Worm (Caenorhabditis elegans): Measurements from ENCODE around the gene pqn-91.

The pqn-91 gene

ce11 chrIV:15291607-15292006 lies at the start of gene pqn-91:
TSS of gene pqn-91 (plus strand) at chrIV:15291907.
- TF ChIP-seq scrt-1 (GFP tag; IDR thresholded peaks at IDR 0.05) (no peak), flt-1 (GFP tag; IDR thresholded peaks at IDR 0.05) (no peak), tra-4 (tag; optimal IDR thresholded peaks at IDR 0.05) (no peak), tbx-37 (GFP tag; conservative IDR thresholded peaks at IDR 0.05) (no peak), ama-1 (optimal IDR thresholded peaks at IDR 0.05) (no peak), ceh-13 (GFP tag; optimal IDR thresholded peaks at IDR 0.05) (no peak), ets-7 (tag; optimal IDR thresholded peaks at IDR 0.05) (no peak), ceh-36 (tag; optimal IDR thresholded peaks at IDR 0.05) (no peak), B0310.2 (tag; optimal IDR thresholded peaks at IDR 0.05) (no peak), hmg-4 (GFP tag; optimal IDR thresholded peaks at IDR 0.05) (no peak), F13C5.2 (tag; optimal IDR thresholded peaks at IDR 0.05) (no peak), hmbx-1 (tag; optimal IDR thresholded peaks at IDR 0.05) (no peak), hnd-1 (tag; optimal IDR thresholded peaks at IDR 0.05) (no peak), tbx-11 (GFP tag; IDR thresholded peaks at IDR 0.05) (no peak), aly-1 (tag; optimal IDR thresholded peaks at IDR 0.05) (no peak), sea-1 (GFP tag; conservative IDR thresholded peaks at IDR 0.05) (no peak), pes-1 (GFP tag; IDR thresholded peaks at IDR 0.05) (no peak)

ce11 chrIV:15245655-15246054 lies 46.1 kb upstream of the pqn-91 start, which contains the start of gene Y73F8A.36:
TSS of gene Y73F8A.36 (plus strand) at chrIV:15245955.
- no peak for TF ChIP-seq B0310.2 (tag; optimal IDR thresholded peaks at IDR 0.05)
- TF ChIP-seq aly-1 (tag; optimal IDR thresholded peaks at IDR 0.05), result no peak
- TF ChIP-seq hnd-1 (tag; optimal IDR thresholded peaks at IDR 0.05), result no peak
- no peak for TF ChIP-seq tra-4 (tag; optimal IDR thresholded peaks at IDR 0.05)
- no peak for TF ChIP-seq sea-1 (GFP tag; conservative IDR thresholded peaks at IDR 0.05)
- TF ChIP-seq tbx-11 (GFP tag; IDR thresholded peaks at IDR 0.05), result no peak
- no peak for TF ChIP-seq hmg-4 (GFP tag; optimal IDR thresholded peaks at IDR 0.05)
- TF ChIP-seq hmbx-1 (tag; optimal IDR thresholded peaks at IDR 0.05), result no peak
- TF ChIP-seq scrt-1 (GFP tag; IDR thresholded peaks at IDR 0.05), result no peak
- no peak for TF ChIP-seq ceh-36 (tag; optimal IDR thresholded peaks at IDR 0.05)
- TF ChIP-seq F13C5.2 (tag; optimal IDR thresholded peaks at IDR 0.05), result no peak
- no peak for TF ChIP-seq ama-1 (optimal IDR thresholded peaks at IDR 0.05)
- TF ChIP-seq pes-1 (GFP tag; IDR thresholded peaks at IDR 0.05), result no peak
- TF ChIP-seq tbx-37 (GFP tag; conservative IDR thresholded peaks at IDR 0.05), result no peak
- TF ChIP-seq flt-1 (GFP tag; IDR thresholded peaks at IDR 0.05), result no peak
- TF ChIP-seq ets-7 (tag; optimal IDR thresholded peaks at IDR 0.05), result no peak
- no peak for TF ChIP-seq ceh-13 (GFP tag; optimal IDR thresholded peaks at IDR 0.05)

ce11 chrIV:15251075-15251474 lies 40.6 kb upstream of the pqn-91 start:
- no peak for TF ChIP-seq ets-7 (tag; optimal IDR thresholded peaks at IDR 0.05)
- no peak for TF ChIP-seq flt-1 (GFP tag; IDR thresholded peaks at IDR 0.05)
- TF ChIP-seq ama-1 (optimal IDR thresholded peaks at IDR 0.05), result no peak
- no peak for TF ChIP-seq hnd-1 (tag; optimal IDR thresholded peaks at IDR 0.05)
- no peak for TF ChIP-seq F13C5.2 (tag; optimal IDR thresholded peaks at IDR 0.05)
- TF ChIP-seq tbx-37 (GFP tag; conservative IDR thresholded peaks at IDR 0.05), result no peak
- no peak for TF ChIP-seq hmg-4 (GFP tag; optimal IDR thresholded peaks at IDR 0.05)
- TF ChIP-seq hmbx-1 (tag; optimal IDR thresholded peaks at IDR 0.05), result no peak
- TF ChIP-seq ceh-36 (tag; optimal IDR thresholded peaks at IDR 0.05), result no peak
- TF ChIP-seq tra-4 (tag; optimal IDR thresholded peaks at IDR 0.05), result no peak
- TF ChIP-seq ceh-13 (GFP tag; optimal IDR thresholded peaks at IDR 0.05), result no peak
- TF ChIP-seq B0310.2 (tag; optimal IDR thresholded peaks at IDR 0.05), result no peak
- no peak for TF ChIP-seq tbx-11 (GFP tag; IDR thresholded peaks at IDR 0.05)

ce11 chrIV:15252157-15252556 lies 39.5 kb upstream of the pqn-91 start, which contains the start of gene srj-42:
TSS of gene srj-42 (minus strand) at chrIV:15252257.
- TF ChIP-seq hmbx-1 (tag; optimal IDR thresholded peaks at IDR 0.05), result no peak
- no peak for TF ChIP-seq B0310.2 (tag; optimal IDR thresholded peaks at IDR 0.05)
- no peak for TF ChIP-seq scrt-1 (GFP tag; IDR thresholded peaks at IDR 0.05)
- TF ChIP-seq ama-1 (optimal IDR thresholded peaks at IDR 0.05), result no peak
- no peak for TF ChIP-seq F13C5.2 (tag; optimal IDR thresholded peaks at IDR 0.05)
- no peak for TF ChIP-seq tbx-11 (GFP tag; IDR thresholded peaks at IDR 0.05)
- TF ChIP-seq hmg-4 (GFP tag; optimal IDR thresholded peaks at IDR 0.05), result no peak
- no peak for TF ChIP-seq tbx-37 (GFP tag; conservative IDR thresholded peaks at IDR 0.05)
- no peak for TF ChIP-seq ceh-36 (tag; optimal IDR thresholded peaks at IDR 0.05)
- TF ChIP-seq sea-1 (GFP tag; conservative IDR thresholded peaks at IDR 0.05), result no peak
- TF ChIP-seq aly-1 (tag; optimal IDR thresholded peaks at IDR 0.05), result no peak
- no peak for TF ChIP-seq flt-1 (GFP tag; IDR thresholded peaks at IDR 0.05)
- no peak for TF ChIP-seq hnd-1 (tag; optimal IDR thresholded peaks at IDR 0.05)
- no peak for TF ChIP-seq ceh-13 (GFP tag; optimal IDR thresholded peaks at IDR 0.05)
- TF ChIP-seq tra-4 (tag; optimal IDR thresholded peaks at IDR 0.05), result no peak
- TF ChIP-seq pes-1 (GFP tag; IDR thresholded peaks at IDR 0.05), result no peak
- TF ChIP-seq ets-7 (tag; optimal IDR thresholded peaks at IDR 0.05), result no peak

- no peak for TF ChIP-seq ceh-36 (tag; optimal IDR thresholded peaks at IDR 0.05)
Observed at ce11 chrIV:15259548-15259947, 32.2 kb upstream of the pqn-91 start, which contains the start of gene Y73F8A.5. TSS of gene Y73F8A.5 (plus strand) at chrIV:15259868.

ce11 chrIV:15274063-15274462 lies 17.6 kb upstream of the pqn-91 start:
- TF ChIP-seq tra-4 (tag; optimal IDR thresholded peaks at IDR 0.05), result no peak
- no peak for TF ChIP-seq F13C5.2 (tag; optimal IDR thresholded peaks at IDR 0.05)
- no peak for TF ChIP-seq scrt-1 (GFP tag; IDR thresholded peaks at IDR 0.05)
- no peak for TF ChIP-seq ceh-13 (GFP tag; optimal IDR thresholded peaks at IDR 0.05)
- no peak for TF ChIP-seq tbx-11 (GFP tag; IDR thresholded peaks at IDR 0.05)
- TF ChIP-seq hnd-1 (tag; optimal IDR thresholded peaks at IDR 0.05), result no peak
- TF ChIP-seq ama-1 (optimal IDR thresholded peaks at IDR 0.05), result no peak
- no peak for TF ChIP-seq hmbx-1 (tag; optimal IDR thresholded peaks at IDR 0.05)
- no peak for TF ChIP-seq tbx-37 (GFP tag; conservative IDR thresholded peaks at IDR 0.05)
- TF ChIP-seq aly-1 (tag; optimal IDR thresholded peaks at IDR 0.05), result no peak
- no peak for TF ChIP-seq hmg-4 (GFP tag; optimal IDR thresholded peaks at IDR 0.05)
- no peak for TF ChIP-seq pes-1 (GFP tag; IDR thresholded peaks at IDR 0.05)
- no peak for TF ChIP-seq ets-7 (tag; optimal IDR thresholded peaks at IDR 0.05)
- TF ChIP-seq ceh-36 (tag; optimal IDR thresholded peaks at IDR 0.05), result no peak

ce11 chrIV:15275363-15275854 lies 16.3 kb upstream of the pqn-91 start, which contains the start of gene ccg-1:
TSS of gene ccg-1 (minus strand) at chrIV:15275804.
- no peak for TF ChIP-seq aly-1 (tag; optimal IDR thresholded peaks at IDR 0.05)
- no peak for TF ChIP-seq ama-1 (optimal IDR thresholded peaks at IDR 0.05)
- TF ChIP-seq tbx-37 (GFP tag; conservative IDR thresholded peaks at IDR 0.05), result no peak
- TF ChIP-seq tra-4 (tag; optimal IDR thresholded peaks at IDR 0.05), result no peak
- no peak for TF ChIP-seq ets-7 (tag; optimal IDR thresholded peaks at IDR 0.05)
- no peak for TF ChIP-seq F13C5.2 (tag; optimal IDR thresholded peaks at IDR 0.05)

Data from whole organism, early embryonic.